Worm (Caenorhabditis elegans): ENCODE measurements around the gene fbxa-85.

ce11 chrV:17251364-17251961 is 7.5 kb upstream of the fbxa-85 start, which contains the start of gene Y61B8A.6:
- TF ChIP-seq snpc-4 (tag; optimal IDR thresholded peaks at IDR 0.05) (no peak), nhr-48 (tag; optimal IDR thresholded peaks at IDR 0.05) (no peak), tra-1 (GFP tag; IDR thresholded peaks at IDR 0.05) (no peak), nhr-28 (tag; optimal IDR thresholded peaks at IDR 0.05) (no peak), ZK546.5 (tag; optimal IDR thresholded peaks at IDR 0.05) (no peak), F37D6.2 (tag; optimal IDR thresholded peaks at IDR 0.05) (no peak), nhr-76 (tag; optimal IDR thresholded peaks at IDR 0.05) (no peak), ztf-11 (tag; optimal IDR thresholded peaks at IDR 0.05) (no peak)
